Worm (Caenorhabditis elegans) whole organism, mixed stage, embryonic: Measurements from ENCODE around the gene hlh-26.
A peak's percentile ranks its signal among the peaks of the same experiment; 100 is the strongest.

Source experiments
- M03D4.4 ChIP-seq: sonication (generic microtip); optimal IDR thresholded peaks from 2 replicates; lab custom pipeline; 2017; ENCODE audit warnings: mild to moderate bottlenecking, missing genetic modification characterization, missing compliant biosample characterization
- bed-3 ChIP-seq: fragments of 200-800 bp; sonication (Bioruptor generic); optimal IDR thresholded peaks from 3 replicates; lab custom pipeline; 2018; ENCODE audit warnings: mild to moderate bottlenecking, missing genetic modification characterization, moderate library complexity, missing compliant biosample characterization
- blmp-1 ChIP-seq: fragments of 150-350 bp; optimal IDR thresholded peaks from 2 replicates; lab custom pipeline; 2014; ENCODE audit warnings: missing biosample characterization, missing genetic modification characterization
- ceh-39 ChIP-seq: fragments of 150-350 bp; optimal IDR thresholded peaks from 2 replicates; lab custom pipeline; 2014; ENCODE audit warnings: missing biosample characterization, missing genetic modification characterization
- ceh-43 ChIP-seq: fragments of 200-800 bp; sonication (Bioruptor generic); optimal IDR thresholded peaks from 2 replicates; lab custom pipeline; 2018; ENCODE audit warnings: mild to moderate bottlenecking, missing genetic modification characterization, moderate library complexity, missing compliant biosample characterization
- ceh-83 ChIP-seq: fragments of 200-800 bp; sonication (Bioruptor generic); optimal IDR thresholded peaks from 2 replicates; lab custom pipeline; 2018; ENCODE audit warnings: mild to moderate bottlenecking, missing genetic modification characterization, missing compliant biosample characterization
- ces-1 ChIP-seq: fragments of 150-350 bp; optimal IDR thresholded peaks from 2 replicates; lab custom pipeline; 2014; ENCODE audit warnings: missing biosample characterization, missing genetic modification reagents, missing genetic modification characterization
- cnd-1 ChIP-seq: fragments of 200-800 bp; sonication (Bioruptor generic); optimal IDR thresholded peaks from 2 replicates; lab custom pipeline; 2018; ENCODE audit warnings: mild to moderate bottlenecking, missing genetic modification characterization, missing compliant biosample characterization
- drap-1 ChIP-seq: fragments of 200-800 bp; sonication (Bioruptor generic); optimal IDR thresholded peaks from 3 replicates; lab custom pipeline; 2018; ENCODE audit warnings: mild to moderate bottlenecking, missing genetic modification characterization, missing compliant biosample characterization
- elt-1 ChIP-seq: sonication (generic microtip); optimal IDR thresholded peaks from 2 replicates; lab custom pipeline; 2017; ENCODE audit warnings: missing genetic modification characterization, mild to moderate bottlenecking, missing compliant biosample characterization, antibody characterized with exemption, moderate library complexity, borderline replicate concordance; ENCODE audit not compliant: insufficient read depth
- elt-3 ChIP-seq: fragments of 150-350 bp; optimal IDR thresholded peaks from 2 replicates; lab custom pipeline; 2014; ENCODE audit warnings: missing biosample characterization, missing genetic modification characterization
- flh-1 ChIP-seq: fragments of 200-800 bp; sonication (Bioruptor generic); optimal IDR thresholded peaks from 2 replicates; lab custom pipeline; 2018; ENCODE audit warnings: mild to moderate bottlenecking, missing genetic modification characterization, moderate library complexity, missing compliant biosample characterization
- ham-2 ChIP-seq: fragments of 200-800 bp; sonication (Bioruptor generic); optimal IDR thresholded peaks from 2 replicates; lab custom pipeline; 2018; ENCODE audit warnings: mild to moderate bottlenecking, missing genetic modification characterization, missing compliant biosample characterization
- hlh-1 ChIP-seq: fragments of 150-350 bp; optimal IDR thresholded peaks from 2 replicates; lab custom pipeline; 2014; ENCODE audit warnings: missing biosample characterization, missing genetic modification reagents, missing genetic modification characterization
- lin-13 ChIP-seq: fragments of 150-350 bp; optimal IDR thresholded peaks from 2 replicates; lab custom pipeline; 2014; ENCODE audit warnings: missing biosample characterization, missing genetic modification characterization
- lin-32 ChIP-seq: fragments of 200-800 bp; sonication (Bioruptor generic); optimal IDR thresholded peaks from 2 replicates; lab custom pipeline; 2018; ENCODE audit warnings: mild to moderate bottlenecking, missing genetic modification characterization, missing compliant biosample characterization
- lsy-2 ChIP-seq: fragments of 150-350 bp; optimal IDR thresholded peaks from 2 replicates; lab custom pipeline; 2014; ENCODE audit warnings: missing biosample characterization, missing genetic modification characterization
- mab-5 ChIP-seq: fragments of 150-350 bp; optimal IDR thresholded peaks from 2 replicates; lab custom pipeline; 2014; ENCODE audit warnings: missing biosample characterization, missing genetic modification characterization
- mep-1 ChIP-seq: fragments of 150-350 bp; optimal IDR thresholded peaks from 2 replicates; lab custom pipeline; 2017; ENCODE audit warnings: missing biosample characterization, missing genetic modification reagents, missing genetic modification characterization, inconsistent platforms
- mls-2 ChIP-seq: sonication (generic microtip); optimal IDR thresholded peaks from 2 replicates; lab custom pipeline; 2016; ENCODE audit warnings: mild to moderate bottlenecking, missing genetic modification characterization, moderate library complexity, missing compliant biosample characterization
- nhr-12 ChIP-seq: fragments of 150-350 bp; optimal IDR thresholded peaks from 2 replicates; lab custom pipeline; 2014; ENCODE audit warnings: missing biosample characterization, missing genetic modification characterization
- nhr-2 ChIP-seq: fragments of 150-350 bp; optimal IDR thresholded peaks from 2 replicates; lab custom pipeline; 2014; ENCODE audit warnings: missing biosample characterization, missing genetic modification characterization
- nhr-237 ChIP-seq: fragments of 150-350 bp; optimal IDR thresholded peaks from 2 replicates; lab custom pipeline; 2014; ENCODE audit warnings: missing biosample characterization, missing genetic modification characterization
- nhr-28 ChIP-seq: fragments of 150-350 bp; optimal IDR thresholded peaks from 2 replicates; lab custom pipeline; 2014; ENCODE audit warnings: missing biosample characterization, missing genetic modification characterization
- nhr-76 ChIP-seq: sonication (generic microtip); optimal IDR thresholded peaks from 2 replicates; lab custom pipeline; 2017; ENCODE audit warnings: missing biosample characterization, missing genetic modification characterization
- pha-4 ChIP-seq: fragments of 150-350 bp; optimal IDR thresholded peaks from 2 replicates; lab custom pipeline; 2018; ENCODE audit warnings: missing biosample characterization, missing genetic modification reagents, missing genetic modification characterization
- sem-2 ChIP-seq: fragments of 200-800 bp; sonication (Bioruptor generic); optimal IDR thresholded peaks from 2 replicates; lab custom pipeline; 2018; ENCODE audit warnings: mild to moderate bottlenecking, missing genetic modification characterization, missing compliant biosample characterization
- snpc-4 ChIP-seq: fragments of 150-350 bp; optimal IDR thresholded peaks from 2 replicates; lab custom pipeline; 2014; ENCODE audit warnings: missing biosample characterization, missing genetic modification characterization
- sptf-1 ChIP-seq: sonication (generic microtip); optimal IDR thresholded peaks from 2 replicates; lab custom pipeline; 2017; ENCODE audit warnings: mild to moderate bottlenecking, missing genetic modification characterization, moderate library complexity, missing compliant biosample characterization
- tbx-8 ChIP-seq: fragments of 200-800 bp; sonication (Bioruptor generic); optimal IDR thresholded peaks from 2 replicates; lab custom pipeline; 2018; ENCODE audit warnings: mild to moderate bottlenecking, missing genetic modification characterization, moderate library complexity, missing compliant biosample characterization
- unc-120 ChIP-seq: sonication (generic microtip); optimal IDR thresholded peaks from 2 replicates; lab custom pipeline; 2017; ENCODE audit warnings: missing genetic modification characterization, missing compliant biosample characterization; ENCODE audit not compliant: poor library complexity, severe bottlenecking
- unc-39 ChIP-seq: fragments of 150-350 bp; optimal IDR thresholded peaks from 2 replicates; lab custom pipeline; 2014; ENCODE audit warnings: missing biosample characterization, missing genetic modification characterization
- unc-62 ChIP-seq: fragments of 150-350 bp; optimal IDR thresholded peaks from 2 replicates; lab custom pipeline; 2014; ENCODE audit warnings: missing biosample characterization, missing genetic modification reagents, missing genetic modification characterization
- zip-8 ChIP-seq: fragments of 150-350 bp; optimal IDR thresholded peaks from 2 replicates; lab custom pipeline; 2014; ENCODE audit warnings: missing biosample characterization, missing genetic modification characterization
- ztf-11 ChIP-seq: fragments of 150-350 bp; optimal IDR thresholded peaks from 2 replicates; lab custom pipeline; 2014; ENCODE audit warnings: missing biosample characterization, missing genetic modification characterization

Gene hlh-26

DNA sequence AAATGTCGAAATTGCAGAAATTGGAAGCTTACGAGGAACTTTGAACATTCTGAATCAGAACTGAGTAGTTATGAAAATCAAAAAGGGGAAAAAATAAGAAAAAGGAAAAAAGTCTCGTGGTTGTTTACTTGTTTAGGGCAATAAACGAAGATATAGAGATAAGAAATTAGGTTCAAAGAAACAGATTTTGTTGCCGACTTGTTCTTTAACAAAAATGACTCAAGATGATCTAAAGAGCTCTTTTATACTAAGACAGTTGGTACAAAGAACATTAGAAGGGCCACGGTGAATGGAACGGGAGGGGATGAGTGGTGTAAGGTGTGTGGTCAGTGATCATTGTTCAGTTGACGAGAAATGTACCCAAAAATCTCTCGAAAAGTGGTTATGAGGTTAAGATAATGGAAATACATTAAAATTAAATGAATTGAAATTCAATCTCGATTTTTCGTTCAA lies 13.9 kb upstream of the hlh-26 start, which contains the start of gene acdh-2:
TSS of gene acdh-2 (minus strand) at position 51 of the 453 bp plus-strand sequence.
- TF ChIP-seq elt-1 (tag; lab: Kevin White, UChicago) (no peak), unc-39 (tag; lab: Kevin White, UChicago) (no peak), lin-32 (no peak), unc-62 (GFP tag; lab: Kevin White, UChicago) (no peak), nhr-76 (tag; lab: Kevin White, UChicago) (no peak), sem-2 (no peak), mls-2 (tag; lab: Kevin White, UChicago) (no peak), mep-1 (tag; lab: Kevin White, UChicago) (no peak), bed-3 (GFP tag; lab: Kevin White, UChicago) (no peak), lin-13 (tag; lab: Kevin White, UChicago) (no peak), drap-1 (no peak), ces-1 (GFP tag; lab: Kevin White, UChicago) (no peak), nhr-28 (no peak), snpc-4 (tag; lab: Kevin White, UChicago) (no peak)

DNA sequence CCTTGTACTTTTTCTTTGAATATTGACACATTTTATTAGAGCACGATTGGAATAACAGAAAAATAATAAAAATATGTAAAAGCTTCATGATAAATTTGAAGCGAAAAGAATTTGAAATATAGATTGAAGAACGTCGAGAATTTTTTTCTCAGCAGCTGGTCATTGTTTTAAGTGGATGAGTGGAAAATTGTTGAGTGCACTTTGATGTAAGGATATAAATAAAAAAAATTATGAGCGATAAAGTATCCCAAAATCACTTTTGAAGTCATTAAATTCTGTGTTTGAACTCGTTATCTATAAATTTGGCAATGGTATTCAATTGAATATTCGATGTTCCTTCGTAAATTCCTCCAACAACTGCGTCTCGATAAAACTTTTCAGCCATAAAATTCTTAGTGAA lies 11.2 kb upstream of the hlh-26 start, which contains the start of gene ins-13:
TSS of gene ins-13 (minus strand) at position 101 of the 400 bp plus-strand sequence.
- no peak for TF ChIP-seq zip-8 (tag; lab: Kevin White, UChicago)
- TF ChIP-seq ceh-43 (GFP tag; lab: Kevin White, UChicago), result no peak
- TF ChIP-seq lsy-2 (tag; lab: Kevin White, UChicago), result no peak
- no peak for TF ChIP-seq hlh-1 (tag; lab: Kevin White, UChicago)
- TF ChIP-seq, all 35 proteins: peak for 0

DNA sequence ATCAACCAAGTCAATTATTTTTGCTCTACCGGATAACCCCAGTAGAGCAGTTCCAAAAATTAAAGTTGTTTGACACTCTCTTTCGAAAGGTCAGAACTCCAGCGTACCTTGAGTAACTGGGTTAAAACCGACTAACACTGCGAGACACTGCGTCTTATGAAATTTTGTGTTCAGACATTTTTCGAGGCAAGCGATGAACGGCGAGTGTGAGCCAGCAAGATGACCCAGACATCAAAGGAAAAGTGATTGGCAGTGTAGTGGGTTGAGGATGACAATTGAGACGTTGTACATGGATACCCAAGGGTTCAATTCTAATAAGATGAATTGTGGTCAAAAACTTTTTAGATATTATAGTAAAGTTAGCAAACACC lies 10.6 kb upstream of the hlh-26 start:
- TF ChIP-seq nhr-2 (tag; lab: Kevin White, UChicago), result peak; percentile 23
- no peak for TF ChIP-seq unc-39 (tag; lab: Kevin White, UChicago)
- TF ChIP-seq elt-1 (tag; lab: Kevin White, UChicago), result no peak
- TF ChIP-seq tbx-8 (GFP tag; lab: Kevin White, UChicago), result no peak

ce11 chrII:5543476-5544144 lies 10.1 kb upstream of the hlh-26 start:
- TF ChIP-seq flh-1 (GFP tag; lab: Kevin White, UChicago) (peak; percentile 29), lin-32 (peak; percentile 78), pha-4 (peak; percentile 92), nhr-237 (tag; lab: Kevin White, UChicago) (peak; percentile 92), M03D4.4 (peak; percentile 86), blmp-1 (no peak), lsy-2 (tag; lab: Kevin White, UChicago) (peak; percentile 84), unc-120 (peak; percentile 94), snpc-4 (tag; lab: Kevin White, UChicago) (no peak), ceh-83 (GFP tag; lab: Kevin White, UChicago) (peak; percentile 93), elt-1 (tag; lab: Kevin White, UChicago) (no peak), zip-8 (tag; lab: Kevin White, UChicago) (no peak), nhr-28 (peak; percentile 24), cnd-1 (tag; lab: Kevin White, UChicago) (peak; percentile 80), nhr-12 (tag; lab: Kevin White, UChicago) (peak; percentile 89), mab-5 (tag; lab: Kevin White, UChicago) (peak; percentile 84), nhr-76 (tag; lab: Kevin White, UChicago) (no peak), bed-3 (GFP tag; lab: Kevin White, UChicago) (peak; percentile 65), sptf-1 (tag; lab: Kevin White, UChicago) (peak; percentile 93), sem-2 (peak; percentile 76), lin-13 (tag; lab: Kevin White, UChicago) (peak; percentile 85), unc-39 (tag; lab: Kevin White, UChicago) (peak; percentile 55), mep-1 (tag; lab: Kevin White, UChicago) (peak; percentile 96), ces-1 (GFP tag; lab: Kevin White, UChicago) (peak; percentile 99), mls-2 (tag; lab: Kevin White, UChicago) (peak; percentile 95), hlh-1 (tag; lab: Kevin White, UChicago) (peak; percentile 72), tbx-8 (GFP tag; lab: Kevin White, UChicago) (peak; percentile 93), ztf-11 (peak; percentile 83), drap-1 (peak; percentile 89), ham-2 (peak; percentile 75), ceh-43 (GFP tag; lab: Kevin White, UChicago) (peak; percentile 86), nhr-2 (tag; lab: Kevin White, UChicago) (peak; percentile 86), ceh-39 (peak; percentile 74), unc-62 (GFP tag; lab: Kevin White, UChicago) (peak; percentile 89), elt-3 (peak; percentile 80)
